Worm (Caenorhabditis elegans) whole organism, young adult: ENCODE measurements around the gene trpl-5.

Source experiments
- F52B5.7 ChIP-seq: sonication (generic microtip); optimal IDR thresholded peaks from 2 replicates; lab custom pipeline; 2016; ENCODE audit warnings: mild to moderate bottlenecking, missing genetic modification characterization, missing compliant biosample characterization
- F55B11.4 ChIP-seq: sonication (generic microtip); optimal IDR thresholded peaks from 2 replicates; lab custom pipeline; 2016; ENCODE audit warnings: missing compliant biosample characterization, missing genetic modification characterization, borderline replicate concordance; ENCODE audit not compliant: insufficient read depth
- T26A5.8 ChIP-seq: sonication (generic microtip); optimal IDR thresholded peaks from 2 replicates; lab custom pipeline; 2016; ENCODE audit warnings: missing genetic modification characterization, missing compliant biosample characterization
- aptf-3 ChIP-seq: fragments of 200-800 bp; sonication (Bioruptor generic); IDR thresholded peaks from 2 replicates; pipeline ENCODE4 v1.3.6; 2022; ENCODE audit warnings: missing genetic modification characterization, missing compliant biosample characterization
- ets-4 ChIP-seq: fragments of 200-800 bp; sonication (Bioruptor generic); optimal IDR thresholded peaks from 2 replicates; lab custom pipeline; 2018; ENCODE audit warnings: mild to moderate bottlenecking, missing genetic modification characterization, missing compliant biosample characterization
- unc-62 ChIP-seq: fragments of 150-350 bp; optimal IDR thresholded peaks from 2 replicates; lab custom pipeline; 2014; ENCODE audit warnings: missing biosample characterization, missing genetic modification reagents, missing genetic modification characterization

- no peak for TF ChIP-seq unc-62
- no peak for TF ChIP-seq F55B11.4
- no peak for TF ChIP-seq aptf-3
- no peak for TF ChIP-seq F52B5.7 (tag; lab: Kevin White, UChicago)
- TF ChIP-seq T26A5.8 (tag; lab: Kevin White, UChicago), result no peak
- no peak for TF ChIP-seq ets-4 (GFP tag; lab: Kevin White, UChicago)
These were observed 32.3 kb upstream of the trpl-5 start for ce11 chrII:2122762-2123161.
